Worm (Caenorhabditis elegans): Measurements from ENCODE around the gene ham-2.

DNA sequence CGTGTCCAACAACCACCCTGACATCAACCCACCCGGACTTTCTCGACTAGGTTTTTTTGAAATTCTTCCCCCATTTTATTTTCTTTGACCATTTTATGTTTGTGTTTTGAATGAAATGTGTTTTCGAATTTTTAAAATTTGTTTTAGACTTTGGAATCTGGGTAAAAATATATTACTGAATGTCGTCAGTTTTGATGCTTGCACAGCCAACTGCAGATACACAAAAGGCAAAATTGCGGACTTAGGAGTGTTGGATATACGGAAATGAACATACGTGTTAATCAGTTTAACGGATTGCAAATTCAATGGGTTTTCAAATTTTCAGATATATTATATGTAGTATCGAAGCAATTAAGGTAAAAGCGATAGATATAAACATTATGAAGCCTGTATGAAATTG is 37.7 kb upstream of the ham-2 start:
- TF ChIP-seq ceh-82 (tag; optimal IDR thresholded peaks at IDR 0.05) (no peak), nhr-25 (tag; optimal IDR thresholded peaks at IDR 0.05) (no peak), nhr-237 (tag; optimal IDR thresholded peaks at IDR 0.05) (no peak)
